1 fruit fly cellular context compared by ENCODE assay signal in genomic region chr3R:8126316-8127150, dm6.
A peak's percentile ranks its signal among the peaks of the same experiment; 100 is the strongest.
TF ChIP-seq lines count a peak whose summit lies in the region.

CG9667 (minus strand) TSS chr3R:8126357.
Arl8 (plus strand) TSS chr3R:8126605.

TF ChIP-seq in whole organism, embryonic, 481 proteins besides CTCF, POLR2A, EP300 and RAD21 (continued from another document and continues in another):
- peak; percentile 69 for TF ChIP-seq CG13287 (GFP tag; IDR thresholded peaks at IDR 0.05; lab: Robert Waterston, UW; ENCODE audit: partially characterized antibody)
- TF ChIP-seq jing (GFP tag; optimal IDR thresholded peaks at IDR 0.05; lab: Kevin White, UChicago): no peak
- peak; percentile 89 for TF ChIP-seq CG17361 (GFP tag; IDR thresholded peaks at IDR 0.05; lab: Robert Waterston, UW)
- no peak for TF ChIP-seq CG7987 (GFP tag; optimal IDR thresholded peaks at IDR 0.05; lab: Kevin White, UChicago)
- TF ChIP-seq ewg (GFP tag; optimal IDR thresholded peaks at IDR 0.05; lab: Kevin White, UChicago): no peak
- 0 out of 3 replicates have a peak, but pooled peaks have one; percentile 21 for TF ChIP-seq Mrtf (GFP tag; IDR thresholded peaks at IDR 0.05; lab: Robert Waterston, UW)
- peak; percentile 35; the same call in 1 of the 2 replicates for TF ChIP-seq CG10959 (GFP tag; IDR thresholded peaks at IDR 0.05; lab: Robert Waterston, UW)
- no peak for TF ChIP-seq fd64A (GFP tag; optimal IDR thresholded peaks at IDR 0.05; lab: Kevin White, UChicago)
- TF ChIP-seq chinmo (GFP tag; IDR thresholded peaks at IDR 0.05; lab: Robert Waterston, UW; ENCODE audit: partially characterized antibody): peak; percentile 61; the same call in 1 of the 4 replicates
- no peak for TF ChIP-seq CG4854 (GFP tag; optimal IDR thresholded peaks at IDR 0.05; lab: Kevin White, UChicago)
- TF ChIP-seq CG7357 (GFP tag; IDR thresholded peaks at IDR 0.05; lab: Robert Waterston, UW): no peak
- TF ChIP-seq CG13296 (GFP tag; optimal IDR thresholded peaks at IDR 0.05; lab: Kevin White, UChicago): peak; percentile 56
- TF ChIP-seq Oaz (GFP tag; IDR thresholded peaks at IDR 0.05; lab: Robert Waterston, UW): no peak; the same call in 1 of the 2 replicates
- TF ChIP-seq CG2120 (GFP tag; optimal IDR thresholded peaks at IDR 0.05; lab: Kevin White, UChicago): peak; percentile 69
- no peak for TF ChIP-seq tx (GFP tag; optimal IDR thresholded peaks at IDR 0.05; lab: Kevin White, UChicago)
- no peak; the same call in 1 of the 2 replicates for TF ChIP-seq Atf6 (GFP tag; IDR thresholded peaks at IDR 0.05; lab: Robert Waterston, UW)
- no peak for TF ChIP-seq sima (GFP tag; optimal IDR thresholded peaks at IDR 0.05; lab: Kevin White, UChicago)
- no peak for TF ChIP-seq run (tag; optimal IDR thresholded peaks at IDR 0.05; lab: Kevin White, UChicago)
- TF ChIP-seq wek (GFP tag; optimal IDR thresholded peaks at IDR 0.05; lab: Kevin White, UChicago): no peak
- no peak for TF ChIP-seq disco-r (GFP tag; optimal IDR thresholded peaks at IDR 0.05; lab: Kevin White, UChicago)
- TF ChIP-seq caup (GFP tag; optimal IDR thresholded peaks at IDR 0.05; lab: Kevin White, UChicago; ENCODE audit: severe bottlenecking): peak; percentile 47
- TF ChIP-seq Deaf1 (tag; optimal IDR thresholded peaks at IDR 0.05; lab: Kevin White, UChicago): no peak
- no peak for TF ChIP-seq CG6813 (GFP tag; optimal IDR thresholded peaks at IDR 0.05; lab: Kevin White, UChicago)
- TF ChIP-seq CG3065 (GFP tag; optimal IDR thresholded peaks at IDR 0.05; lab: Kevin White, UChicago): peak; percentile 28
- TF ChIP-seq schlank (tag; optimal IDR thresholded peaks at IDR 0.05; lab: Kevin White, UChicago): no peak
- TF ChIP-seq CG11696 (GFP tag; IDR thresholded peaks at IDR 0.05; lab: Robert Waterston, UW): no peak
- TF ChIP-seq Eip74EF (GFP tag; optimal IDR thresholded peaks at IDR 0.05; lab: Kevin White, UChicago): peak in 1 of 2 experiments; percentile 74
- no peak for TF ChIP-seq Hr78 (GFP tag; optimal IDR thresholded peaks at IDR 0.05; lab: Kevin White, UChicago)
- no peak for TF ChIP-seq Kr (GFP tag; optimal IDR thresholded peaks at IDR 0.05; lab: Kevin White, UChicago)
- no peak for TF ChIP-seq fu2 (GFP tag; optimal IDR thresholded peaks at IDR 0.05; lab: Kevin White, UChicago)
- TF ChIP-seq maf-S (GFP tag; optimal IDR thresholded peaks at IDR 0.05; lab: Kevin White, UChicago): no peak
- peak; percentile 49 for TF ChIP-seq Elba2 (GFP tag; optimal IDR thresholded peaks at IDR 0.05; lab: Kevin White, UChicago)
- no peak for TF ChIP-seq CG2889 (GFP tag; IDR thresholded peaks at IDR 0.05; lab: Robert Waterston, UW)
- peak; percentile 49 for TF ChIP-seq CG13123 (GFP tag; optimal IDR thresholded peaks at IDR 0.05; lab: Kevin White, UChicago)
- TF ChIP-seq CG10209 (GFP tag; optimal IDR thresholded peaks at IDR 0.05; lab: Kevin White, UChicago): peak; percentile 59
- TF ChIP-seq gsb (GFP tag; IDR thresholded peaks at IDR 0.05; lab: Robert Waterston, UW): no peak
- no peak for TF ChIP-seq CG2202 (tag; optimal IDR thresholded peaks at IDR 0.05; lab: Kevin White, UChicago)
- no peak for TF ChIP-seq sim (GFP tag; IDR thresholded peaks at IDR 0.05; lab: Robert Waterston, UW)
- no peak for TF ChIP-seq z (GFP tag; IDR thresholded peaks at IDR 0.05; lab: Robert Waterston, UW)
- no peak; the same call in 2 of the 3 replicates for TF ChIP-seq HLH4C (GFP tag; IDR thresholded peaks at IDR 0.05; lab: Robert Waterston, UW; ENCODE audit: partially characterized antibody)
- peak; percentile 9 for TF ChIP-seq Dp (GFP tag; optimal IDR thresholded peaks at IDR 0.05; lab: Kevin White, UChicago)
- no peak for TF ChIP-seq Dip3 (GFP tag; optimal IDR thresholded peaks at IDR 0.05; lab: Kevin White, UChicago)
- no peak for TF ChIP-seq org-1 (GFP tag; optimal IDR thresholded peaks at IDR 0.05; lab: Kevin White, UChicago)
- peak; percentile 78 for TF ChIP-seq CoRest (tag; optimal IDR thresholded peaks at IDR 0.05; lab: Kevin White, UChicago)
- peak; percentile 67 for TF ChIP-seq CG3847 (GFP tag; IDR thresholded peaks at IDR 0.05; lab: Robert Waterston, UW)
- TF ChIP-seq btn (GFP tag; optimal IDR thresholded peaks at IDR 0.05; lab: Kevin White, UChicago): no peak
- TF ChIP-seq Bdp1 (GFP tag; optimal IDR thresholded peaks at IDR 0.05; lab: Kevin White, UChicago): no peak
- no peak for TF ChIP-seq CG15479 (GFP tag; optimal IDR thresholded peaks at IDR 0.05; lab: Kevin White, UChicago)
- TF ChIP-seq sd (tag; optimal IDR thresholded peaks at IDR 0.05; lab: Kevin White, UChicago): peak; percentile 35
- TF ChIP-seq CG7928 (GFP tag; optimal IDR thresholded peaks at IDR 0.05; lab: Kevin White, UChicago): peak; percentile 7
- TF ChIP-seq Ptx1 (GFP tag; IDR thresholded peaks at IDR 0.05; lab: Robert Waterston, UW): peak; percentile 78
- no peak for TF ChIP-seq CG16863 (GFP tag; optimal IDR thresholded peaks at IDR 0.05; lab: Kevin White, UChicago)
- peak; percentile 66 for TF ChIP-seq CG18599 (GFP tag; optimal IDR thresholded peaks at IDR 0.05; lab: Kevin White, UChicago)
- no peak for TF ChIP-seq en (GFP tag; optimal IDR thresholded peaks at IDR 0.05; lab: Kevin White, UChicago)
- no peak for TF ChIP-seq ara (GFP tag; IDR thresholded peaks at IDR 0.05; lab: Robert Waterston, UW)
- TF ChIP-seq CG1832 (GFP tag; optimal IDR thresholded peaks at IDR 0.05; lab: Kevin White, UChicago): no peak
- no peak for TF ChIP-seq Side (GFP tag; optimal IDR thresholded peaks at IDR 0.05; lab: Kevin White, UChicago)
- no peak for TF ChIP-seq CG3726 (GFP tag; IDR thresholded peaks at IDR 0.05; lab: Robert Waterston, UW)
- peak; percentile 66 for TF ChIP-seq CG10654 (GFP tag; optimal IDR thresholded peaks at IDR 0.05; lab: Kevin White, UChicago)
- no peak for TF ChIP-seq CG11398 (GFP tag; optimal IDR thresholded peaks at IDR 0.05; lab: Kevin White, UChicago)
- peak; percentile 17 for TF ChIP-seq sqz (GFP tag; optimal IDR thresholded peaks at IDR 0.05; lab: Kevin White, UChicago)
- peak; percentile 83 for TF ChIP-seq Dbx (GFP tag; IDR thresholded peaks at IDR 0.05; lab: Robert Waterston, UW)
- peak; percentile 20 for TF ChIP-seq pum (GFP tag; optimal IDR thresholded peaks at IDR 0.05; lab: Kevin White, UChicago)
- TF ChIP-seq gfzf (GFP tag; optimal IDR thresholded peaks at IDR 0.05; lab: Kevin White, UChicago): peak; percentile 63
- peak; percentile 52 for TF ChIP-seq Fer2 (tag; optimal IDR thresholded peaks at IDR 0.05; lab: Kevin White, UChicago)
- TF ChIP-seq CG11560 (tag; IDR thresholded peaks at IDR 0.05; lab: Robert Waterston, UW): no peak
- no peak for TF ChIP-seq CG1024 (GFP tag; IDR thresholded peaks at IDR 0.05; lab: Robert Waterston, UW)
- TF ChIP-seq CG18011 (GFP tag; optimal IDR thresholded peaks at IDR 0.05; lab: Kevin White, UChicago): peak; percentile 24
- TF ChIP-seq esg (GFP tag; conservative IDR thresholded peaks at IDR 0.05; lab: Robert Waterston, UW): peak; percentile 59
- peak; percentile 43 for TF ChIP-seq lbe (GFP tag; optimal IDR thresholded peaks at IDR 0.05; lab: Kevin White, UChicago)
- TF ChIP-seq CG9797 (GFP tag; optimal IDR thresholded peaks at IDR 0.05; lab: Kevin White, UChicago): peak; percentile 79
- peak; percentile 25 for TF ChIP-seq bab2 (GFP tag; optimal IDR thresholded peaks at IDR 0.05; lab: Kevin White, UChicago)
- no peak for TF ChIP-seq Dip2 (GFP tag; IDR thresholded peaks at IDR 0.05; lab: Robert Waterston, UW)
- TF ChIP-seq cg (GFP tag; optimal IDR thresholded peaks at IDR 0.05; lab: Kevin White, UChicago): peak; percentile 71
- TF ChIP-seq ttk (GFP tag; IDR thresholded peaks at IDR 0.05; lab: Robert Waterston, UW): peak; percentile 38; the same call in 1 of the 2 replicates
- no peak for TF ChIP-seq gce (GFP tag; IDR thresholded peaks at IDR 0.05; lab: Robert Waterston, UW)
- TF ChIP-seq Myb (GFP tag; optimal IDR thresholded peaks at IDR 0.05; lab: Kevin White, UChicago): no peak
- no peak for TF ChIP-seq croc (GFP tag; conservative IDR thresholded peaks at IDR 0.05; lab: Robert Waterston, UW)
- peak; percentile 68 for TF ChIP-seq CG9215 (GFP tag; IDR thresholded peaks at IDR 0.05; lab: Robert Waterston, UW)
- peak; percentile 78 for TF ChIP-seq CG8924 (tag; optimal IDR thresholded peaks at IDR 0.05; lab: Kevin White, UChicago)
- 0 out of 2 replicates have a peak, but pooled peaks have one; percentile 35 for TF ChIP-seq CG8765 (GFP tag; IDR thresholded peaks at IDR 0.05; lab: Robert Waterston, UW)
- no peak for TF ChIP-seq Rx (GFP tag; IDR thresholded peaks at IDR 0.05; lab: Robert Waterston, UW)
- no peak for TF ChIP-seq luna (GFP tag; optimal IDR thresholded peaks at IDR 0.05; lab: Kevin White, UChicago)
- TF ChIP-seq TFAM (GFP tag; optimal IDR thresholded peaks at IDR 0.05; lab: Kevin White, UChicago): no peak
- peak; percentile 26; the same call in 1 of the 2 replicates for TF ChIP-seq HLH3B (GFP tag; IDR thresholded peaks at IDR 0.05; lab: Robert Waterston, UW)
- TF ChIP-seq gro (GFP tag; optimal IDR thresholded peaks at IDR 0.05; lab: Kevin White, UChicago): no peak
- no peak for TF ChIP-seq ab (GFP tag; optimal IDR thresholded peaks at IDR 0.05; lab: Kevin White, UChicago)
- peak; percentile 27 for TF ChIP-seq CG4404 (GFP tag; IDR thresholded peaks at IDR 0.05; lab: Robert Waterston, UW)
- TF ChIP-seq Med (GFP tag; lab: Kevin White, UChicago): peak; percentile 81
- TF ChIP-seq Meics (GFP tag; optimal IDR thresholded peaks at IDR 0.05; lab: Kevin White, UChicago): peak; percentile 67
- 0 out of 2 replicates have a peak, but pooled peaks have one; percentile 33 for TF ChIP-seq Awh (GFP tag; IDR thresholded peaks at IDR 0.05; lab: Robert Waterston, UW)
- peak; percentile 33 for TF ChIP-seq slou (GFP tag; optimal IDR thresholded peaks at IDR 0.05; lab: Kevin White, UChicago)
- peak; percentile 61 for TF ChIP-seq Chrac-16 (GFP tag; optimal IDR thresholded peaks at IDR 0.05; lab: Kevin White, UChicago)
- no peak for TF ChIP-seq salm (tag; optimal IDR thresholded peaks at IDR 0.05; lab: Kevin White, UChicago)
- no peak for TF ChIP-seq CG10431 (GFP tag; optimal IDR thresholded peaks at IDR 0.05; lab: Kevin White, UChicago)
- TF ChIP-seq kah (GFP tag; optimal IDR thresholded peaks at IDR 0.05; lab: Kevin White, UChicago): no peak
- TF ChIP-seq CG8478 (optimal IDR thresholded peaks at IDR 0.05; lab: Kevin White, UChicago): no peak
- TF ChIP-seq CG8359 (GFP tag; optimal IDR thresholded peaks at IDR 0.05; lab: Kevin White, UChicago; ENCODE audit: borderline replicate concordance): no peak
- TF ChIP-seq CG10979 (tag; optimal IDR thresholded peaks at IDR 0.05; lab: Kevin White, UChicago): peak; percentile 31
- peak; percentile 65 for TF ChIP-seq CG12299 (tag; optimal IDR thresholded peaks at IDR 0.05; lab: Kevin White, UChicago)
- no peak for TF ChIP-seq CG17612 (GFP tag; IDR thresholded peaks at IDR 0.05; lab: Robert Waterston, UW)
- peak; percentile 27 for TF ChIP-seq CG18476 (GFP tag; optimal IDR thresholded peaks at IDR 0.05; lab: Kevin White, UChicago)
- TF ChIP-seq pros (GFP tag; optimal IDR thresholded peaks at IDR 0.05; lab: Kevin White, UChicago): no peak
- no peak for TF ChIP-seq CG6791 (GFP tag; IDR thresholded peaks at IDR 0.05; lab: Robert Waterston, UW; ENCODE audit: partially characterized antibody)
- no peak for TF ChIP-seq dm (GFP tag; optimal IDR thresholded peaks at IDR 0.05; lab: Kevin White, UChicago)
- peak; percentile 42 for TF ChIP-seq CG1603 (tag; optimal IDR thresholded peaks at IDR 0.05; lab: Kevin White, UChicago)
- TF ChIP-seq NC2α (GFP tag; optimal IDR thresholded peaks at IDR 0.05; lab: Kevin White, UChicago): no peak
- TF ChIP-seq NfI (GFP tag; optimal IDR thresholded peaks at IDR 0.05; lab: Kevin White, UChicago): peak; percentile 51
- no peak for TF ChIP-seq CG13624 (GFP tag; optimal IDR thresholded peaks at IDR 0.05; lab: Kevin White, UChicago)
- peak; percentile 59 for TF ChIP-seq lab (GFP tag; optimal IDR thresholded peaks at IDR 0.05; lab: Kevin White, UChicago)
- no peak for TF ChIP-seq ac (GFP tag; optimal IDR thresholded peaks at IDR 0.05; lab: Kevin White, UChicago)
- TF ChIP-seq CG7372 (GFP tag; IDR thresholded peaks at IDR 0.05; lab: Robert Waterston, UW): 0 out of 2 replicates have a peak, but pooled peaks have one; percentile 27
- TF ChIP-seq CG34422 (GFP tag; IDR thresholded peaks at IDR 0.05; lab: Robert Waterston, UW): peak; percentile 78
- TF ChIP-seq crc (GFP tag; optimal IDR thresholded peaks at IDR 0.05; lab: Kevin White, UChicago): no peak
- no peak for TF ChIP-seq repo (GFP tag; optimal IDR thresholded peaks at IDR 0.05; lab: Kevin White, UChicago)
- peak; percentile 49 for TF ChIP-seq exex (tag; optimal IDR thresholded peaks at IDR 0.05; lab: Kevin White, UChicago)
- peak; percentile 60 for TF ChIP-seq CG10366 (GFP tag; IDR thresholded peaks at IDR 0.05; lab: Robert Waterston, UW)
- no peak for TF ChIP-seq usp (GFP tag; optimal IDR thresholded peaks at IDR 0.05; lab: Kevin White, UChicago)
- TF ChIP-seq nerfin-2 (GFP tag; IDR thresholded peaks at IDR 0.05; lab: Robert Waterston, UW; ENCODE audit: partially characterized antibody): no peak; the same call in 1 of the 2 replicates
- no peak for TF ChIP-seq CG8089 (GFP tag; optimal IDR thresholded peaks at IDR 0.05; lab: Kevin White, UChicago)
- TF ChIP-seq CG6683 (GFP tag; optimal IDR thresholded peaks at IDR 0.05; lab: Kevin White, UChicago): no peak
- TF ChIP-seq cas (GFP tag; IDR thresholded peaks at IDR 0.05; lab: Robert Waterston, UW): no peak
- TF ChIP-seq Pdp1 (GFP tag; optimal IDR thresholded peaks at IDR 0.05; lab: Kevin White, UChicago): peak; percentile 20 to 34
- TF ChIP-seq peb (GFP tag; IDR thresholded peaks at IDR 0.05; lab: Robert Waterston, UW): 0 out of 2 replicates have a peak, but pooled peaks have one; percentile 10
- no peak for TF ChIP-seq Mad (GFP tag; optimal IDR thresholded peaks at IDR 0.05; lab: Kevin White, UChicago)
- TF ChIP-seq CG1602 (GFP tag; optimal IDR thresholded peaks at IDR 0.05; lab: Kevin White, UChicago): peak; percentile 71
- TF ChIP-seq CG1233 (GFP tag; optimal IDR thresholded peaks at IDR 0.05; lab: Kevin White, UChicago): peak; percentile 0
- 0 out of 2 replicates have a peak, but pooled peaks have one; percentile 11 for TF ChIP-seq chm (GFP tag; IDR thresholded peaks at IDR 0.05; lab: Robert Waterston, UW)
- TF ChIP-seq NK7.1 (GFP tag; optimal IDR thresholded peaks at IDR 0.05; lab: Kevin White, UChicago): no peak
- peak; percentile 81 for TF ChIP-seq gem (tag; optimal IDR thresholded peaks at IDR 0.05; lab: Kevin White, UChicago)
- TF ChIP-seq wdn (GFP tag; IDR thresholded peaks at IDR 0.05; lab: Robert Waterston, UW): no peak
- peak; percentile 84 for TF ChIP-seq CG12391 (tag; optimal IDR thresholded peaks at IDR 0.05; lab: Kevin White, UChicago)
- no peak for TF ChIP-seq Gsc (GFP tag; IDR thresholded peaks at IDR 0.05; lab: Robert Waterston, UW)
